Fruit fly (Drosophila melanogaster) whole organism, adult: Measurements from ENCODE around the gene CG3597.
A peak's percentile ranks its signal among the peaks of the same experiment; 100 is the strongest.

ENCODE experiments used
- CG11617 ChIP-seq: fragments of 200-800 bp; sonication (Bioruptor generic); optimal IDR thresholded peaks from 2 replicates; lab custom pipeline; 2017; ENCODE audit warnings: mild to moderate bottlenecking, missing biosample characterization, missing genetic modification reagents, missing genetic modification characterization
- CG12768 ChIP-seq: fragments of 200-800 bp; sonication (Bioruptor generic); optimal IDR thresholded peaks from 2 replicates; lab custom pipeline; 2017; ENCODE audit warnings: missing biosample characterization, missing genetic modification characterization, mild to moderate bottlenecking, moderate library complexity, missing genetic modification reagents
- CG1620 ChIP-seq: fragments of 200-800 bp; sonication (Bioruptor generic); optimal IDR thresholded peaks from 2 replicates; lab custom pipeline; 2016; ENCODE audit warnings: missing biosample characterization, missing genetic modification characterization
- CG5204 ChIP-seq: fragments of 200-800 bp; sonication (Bioruptor generic); optimal IDR thresholded peaks from 2 replicates; lab custom pipeline; 2016; ENCODE audit warnings: missing biosample characterization, missing genetic modification characterization
- CG7045 ChIP-seq: fragments of 200-800 bp; sonication (Bioruptor generic); optimal IDR thresholded peaks from 2 replicates; lab custom pipeline; 2017; ENCODE audit warnings: missing biosample characterization, mild to moderate bottlenecking, missing genetic modification characterization
- CG7101 ChIP-seq: fragments of 200-800 bp; sonication (Bioruptor generic); optimal IDR thresholded peaks from 2 replicates; lab custom pipeline; 2018; ENCODE audit warnings: missing biosample characterization, mild to moderate bottlenecking, missing genetic modification characterization, moderate library complexity
- Clk ChIP-seq: fragments of 200-800 bp; sonication (Bioruptor generic); optimal IDR thresholded peaks from 2 replicates; lab custom pipeline; 2017; ENCODE audit warnings: missing biosample characterization, missing genetic modification characterization
- Crg-1 ChIP-seq: fragments of 200-800 bp; sonication (Bioruptor generic); optimal IDR thresholded peaks from 2 replicates; lab custom pipeline; 2016; ENCODE audit warnings: missing biosample characterization, missing genetic modification characterization
- Hr96 ChIP-seq: fragments of 200-800 bp; sonication (Bioruptor generic); optimal IDR thresholded peaks from 2 replicates; lab custom pipeline; 2016; ENCODE audit warnings: missing biosample characterization, missing genetic modification characterization
- Mnt ChIP-seq: fragments of 200-800 bp; sonication (Bioruptor generic); optimal IDR thresholded peaks from 2 replicates; lab custom pipeline; 2016; ENCODE audit warnings: missing biosample characterization, mild to moderate bottlenecking, missing genetic modification characterization
- kay ChIP-seq: fragments of 200-800 bp; sonication (Bioruptor generic); peaks from one replicate; lab custom pipeline; 2016; ENCODE audit warnings: missing biosample characterization, missing genetic modification characterization, borderline replicate concordance
- tj ChIP-seq: fragments of 200-800 bp; sonication (Bioruptor generic); optimal IDR thresholded peaks from 3 replicates; lab custom pipeline; 2017; ENCODE audit warnings: missing biosample characterization, mild to moderate bottlenecking, missing genetic modification characterization, moderate library complexity
- toe ChIP-seq: fragments of 200-800 bp; sonication (Bioruptor generic); optimal IDR thresholded peaks from 2 replicates; lab custom pipeline; 2016; ENCODE audit warnings: missing biosample characterization, missing genetic modification characterization

DNA sequence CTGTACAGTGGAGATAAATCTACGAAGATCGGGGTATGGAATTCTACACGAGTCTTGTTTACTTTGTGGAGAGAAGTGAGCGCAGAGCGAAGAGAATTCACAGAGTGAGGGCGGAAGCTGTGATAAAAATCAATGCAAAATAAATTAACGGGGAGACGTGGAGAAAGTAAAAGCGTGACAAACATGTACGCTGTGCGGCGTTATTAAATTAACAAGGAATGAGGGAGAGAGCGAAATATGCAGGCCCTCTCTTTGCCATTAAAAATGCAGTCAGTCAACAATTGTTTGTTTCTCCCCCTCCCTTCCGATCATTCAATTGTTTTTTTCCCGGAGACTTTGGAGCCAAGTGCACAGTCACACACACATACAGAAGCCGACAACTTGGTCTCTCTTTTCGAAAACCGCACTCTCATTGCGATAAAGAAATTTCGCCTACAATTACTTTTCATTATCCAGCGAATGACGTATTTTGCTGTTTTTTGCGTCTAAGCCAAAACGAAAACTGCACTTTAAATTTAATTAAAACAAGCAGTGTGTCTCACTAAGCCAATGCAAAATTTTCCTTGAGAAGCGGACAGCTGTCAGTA, 8.4 kb downstream of the CG3597 start:
- TF ChIP-seq tj (GFP tag; lab: Kevin White, UChicago) = no peak
- TF ChIP-seq CG7045 (GFP tag; lab: Kevin White, UChicago) = peak; percentile 34
- TF ChIP-seq toe (GFP tag; lab: Kevin White, UChicago) = peak; percentile 87
- TF ChIP-seq Crg-1 (GFP tag; lab: Kevin White, UChicago) = peak; percentile 28
- peak; percentile 27 for TF ChIP-seq Mnt (GFP tag; lab: Kevin White, UChicago)
- TF ChIP-seq CG11617 (GFP tag; lab: Kevin White, UChicago) = no peak
- TF ChIP-seq CG7101 (tag; lab: Kevin White, UChicago) = no peak
- peak; percentile 97 for TF ChIP-seq CG12768 (GFP tag; lab: Kevin White, UChicago)
- TF ChIP-seq CG5204 (GFP tag; lab: Kevin White, UChicago) = peak; percentile 65
- no peak for TF ChIP-seq CG1620 (GFP tag; lab: Kevin White, UChicago)
- peak; percentile 74 for TF ChIP-seq Hr96
- TF ChIP-seq kay (GFP tag; lab: Kevin White, UChicago) = no peak
- TF ChIP-seq Clk (GFP tag; lab: Kevin White, UChicago) = peak; percentile 27
